Worm (Caenorhabditis elegans) whole organism, L3 larva: Measurements from ENCODE around the gene hmt-1.

Source experiments
- R02D3.7 ChIP-seq: fragments of 150-350 bp; optimal IDR thresholded peaks from 2 replicates; lab custom pipeline; 2014; ENCODE audit warnings: missing biosample characterization, missing genetic modification characterization
- aly-2 ChIP-seq: fragments of 150-350 bp; optimal IDR thresholded peaks from 2 replicates; lab custom pipeline; 2014; ENCODE audit warnings: missing biosample characterization, missing genetic modification characterization
- ama-1 ChIP-seq: fragments of 150-350 bp; optimal IDR thresholded peaks from 2 replicates; lab custom pipeline; 2018
- ceh-9 ChIP-seq: sonication (generic microtip); optimal IDR thresholded peaks from 2 replicates; lab custom pipeline; 2018; ENCODE audit warnings: missing biosample characterization, missing genetic modification characterization
- daf-12 ChIP-seq: fragments of 150-350 bp; optimal IDR thresholded peaks from 2 replicates; lab custom pipeline; 2014; ENCODE audit warnings: missing biosample characterization, missing genetic modification reagents, missing genetic modification characterization
- elt-1 ChIP-seq: fragments of 150-350 bp; optimal IDR thresholded peaks from 2 replicates; lab custom pipeline; 2014; ENCODE audit warnings: missing biosample characterization, missing genetic modification characterization
- elt-2 ChIP-seq: sonication (generic microtip); optimal IDR thresholded peaks from 2 replicates; lab custom pipeline; 2016; ENCODE audit warnings: missing genetic modification reagents, mild to moderate bottlenecking, missing genetic modification characterization, missing compliant biosample characterization
- elt-3 ChIP-seq, 3 experiments: fragments of 150-350 bp in 1 of 3; sonication (generic microtip) in 2 of 3; optimal IDR thresholded peaks; 2 replicates in 2 of 3; 4 replicates in 1 of 3; lab custom pipeline; 2014 to 2017; ENCODE audit warnings: missing biosample characterization in 3 of 3, missing genetic modification characterization in 3 of 3
- fkh-10 ChIP-seq: sonication (generic microtip); optimal IDR thresholded peaks from 2 replicates; lab custom pipeline; 2017; ENCODE audit warnings: missing biosample characterization, missing genetic modification reagents, missing genetic modification characterization
- fkh-2 ChIP-seq: fragments of 150-350 bp; optimal IDR thresholded peaks from 2 replicates; lab custom pipeline; 2014; ENCODE audit warnings: missing biosample characterization, missing genetic modification reagents, missing genetic modification characterization
- fos-1 ChIP-seq: fragments of 150-350 bp; optimal IDR thresholded peaks from 2 replicates; lab custom pipeline; 2014; ENCODE audit warnings: missing biosample characterization, missing genetic modification characterization
- hmg-11 ChIP-seq: sonication (generic microtip); optimal IDR thresholded peaks from 2 replicates; lab custom pipeline; 2016; ENCODE audit warnings: missing genetic modification characterization, missing compliant biosample characterization
- jun-1 ChIP-seq: fragments of 150-350 bp; optimal IDR thresholded peaks from 2 replicates; lab custom pipeline; 2014; ENCODE audit warnings: missing biosample characterization, missing genetic modification reagents, missing genetic modification characterization
- lin-39 ChIP-seq: fragments of 150-350 bp; optimal IDR thresholded peaks from 2 replicates; lab custom pipeline; 2018; ENCODE audit warnings: missing biosample characterization, missing genetic modification reagents, missing genetic modification characterization
- lsy-12 ChIP-seq: sonication (generic microtip); optimal IDR thresholded peaks from 2 replicates; lab custom pipeline; 2016; ENCODE audit warnings: mild to moderate bottlenecking, missing genetic modification characterization, missing compliant biosample characterization
- mdl-1 ChIP-seq: fragments of 150-350 bp; optimal IDR thresholded peaks from 2 replicates; lab custom pipeline; 2014; ENCODE audit warnings: missing biosample characterization, missing genetic modification characterization
- mml-1 ChIP-seq: fragments of 150-350 bp; sonication (generic microtip); optimal IDR thresholded peaks from 3 replicates; lab custom pipeline; 2014; ENCODE audit warnings: missing biosample characterization, missing genetic modification characterization
- nfya-1 ChIP-seq: sonication (generic microtip); optimal IDR thresholded peaks from 2 replicates; lab custom pipeline; 2017; ENCODE audit warnings: missing genetic modification characterization, mild to moderate bottlenecking, missing compliant biosample characterization, antibody characterized with exemption, moderate library complexity; ENCODE audit not compliant: insufficient read depth
- nhr-11 ChIP-seq: fragments of 150-350 bp; optimal IDR thresholded peaks from 2 replicates; lab custom pipeline; 2014; ENCODE audit warnings: missing biosample characterization, missing genetic modification characterization
- nhr-12 ChIP-seq: fragments of 150-350 bp; optimal IDR thresholded peaks from 2 replicates; lab custom pipeline; 2014; ENCODE audit warnings: missing biosample characterization, missing genetic modification characterization
- nhr-23 ChIP-seq: fragments of 150-350 bp; optimal IDR thresholded peaks from 2 replicates; lab custom pipeline; 2014; ENCODE audit warnings: missing biosample characterization, missing genetic modification reagents, missing genetic modification characterization
- nhr-25 ChIP-seq: sonication (generic microtip); optimal IDR thresholded peaks from 2 replicates; lab custom pipeline; 2017; ENCODE audit warnings: missing biosample characterization, missing genetic modification characterization
- nhr-43 ChIP-seq: sonication (generic microtip); optimal IDR thresholded peaks from 2 replicates; lab custom pipeline; 2016; ENCODE audit warnings: mild to moderate bottlenecking, missing genetic modification characterization, missing compliant biosample characterization; ENCODE audit not compliant: poor library complexity, severe bottlenecking
- nhr-67 ChIP-seq: fragments of 150-350 bp; optimal IDR thresholded peaks from 2 replicates; lab custom pipeline; 2014; ENCODE audit warnings: missing biosample characterization, missing genetic modification characterization
- nhr-76 ChIP-seq: fragments of 150-350 bp; sonication (generic microtip); optimal IDR thresholded peaks from 5 replicates; lab custom pipeline; 2014; ENCODE audit warnings: missing biosample characterization, missing genetic modification characterization
- nhr-77 ChIP-seq: fragments of 150-350 bp; optimal IDR thresholded peaks from 2 replicates; lab custom pipeline; 2014; ENCODE audit warnings: missing biosample characterization, missing genetic modification characterization
- pqm-1 ChIP-seq: fragments of 150-350 bp; optimal IDR thresholded peaks from 2 replicates; lab custom pipeline; 2017; ENCODE audit warnings: missing biosample characterization, missing genetic modification characterization, inconsistent platforms
- sea-2 ChIP-seq: fragments of 150-350 bp; sonication (generic microtip); optimal IDR thresholded peaks from 4 replicates; lab custom pipeline; 2014; ENCODE audit warnings: missing biosample characterization, missing genetic modification reagents, missing genetic modification characterization
- skn-1 ChIP-seq: fragments of 150-350 bp; optimal IDR thresholded peaks from 2 replicates; lab custom pipeline; 2014; ENCODE audit warnings: missing biosample characterization, missing genetic modification characterization
- snpc-4 ChIP-seq: fragments of 150-350 bp; optimal IDR thresholded peaks from 2 replicates; lab custom pipeline; 2014; ENCODE audit warnings: missing biosample characterization, missing genetic modification characterization
- tbx-2 ChIP-seq: sonication (generic microtip); optimal IDR thresholded peaks from 2 replicates; lab custom pipeline; 2016; ENCODE audit warnings: mild to moderate bottlenecking, missing genetic modification characterization, missing compliant biosample characterization
- unc-39 ChIP-seq: sonication (generic microtip); optimal IDR thresholded peaks from 4 replicates; lab custom pipeline; 2017; ENCODE audit warnings: missing biosample characterization, missing genetic modification characterization
- unc-62 ChIP-seq: fragments of 150-350 bp; sonication (generic microtip); optimal IDR thresholded peaks from 4 replicates; lab custom pipeline; 2014; ENCODE audit warnings: missing biosample characterization, missing genetic modification reagents, missing genetic modification characterization
- ztf-4 ChIP-seq: fragments of 150-350 bp; optimal IDR thresholded peaks from 2 replicates; lab custom pipeline; 2014; ENCODE audit warnings: missing biosample characterization, missing genetic modification characterization

hmt-1 gene

DNA sequence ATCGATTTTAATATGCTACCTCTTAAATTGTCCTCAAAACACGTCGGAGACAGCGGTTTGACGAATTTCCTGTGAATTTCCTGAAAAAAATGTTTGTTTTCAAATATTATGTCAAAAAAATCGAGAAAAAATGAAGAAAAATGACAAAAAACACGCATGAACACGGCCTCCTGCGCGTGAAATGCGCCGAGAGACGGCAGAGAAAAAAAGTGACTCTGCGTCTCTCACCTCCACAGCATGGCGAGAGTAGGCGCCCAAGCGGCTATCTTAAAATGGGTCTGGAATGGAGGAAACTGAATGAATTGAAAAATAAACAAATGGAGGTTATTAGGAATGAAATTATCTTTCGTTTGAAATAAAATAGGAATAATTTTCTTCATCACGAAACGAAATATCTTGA lies 11.0 kb upstream of the hmt-1 start (continued):
- no peak for TF ChIP-seq elt-1 (tag; lab: Kevin White, UChicago)
- no peak for TF ChIP-seq skn-1
- peak; percentile 64 for TF ChIP-seq nhr-23 (tag; lab: Kevin White, UChicago)

ce11 chrIII:11107327-11107726 lies 7.6 kb upstream of the hmt-1 start:
- TF ChIP-seq unc-39 (tag; lab: Kevin White, UChicago) = no peak
- no peak for TF ChIP-seq aly-2 (tag; lab: Kevin White, UChicago)
- TF ChIP-seq unc-62 = no peak
- no peak for TF ChIP-seq lin-39
- no peak for TF ChIP-seq sea-2 (GFP tag; lab: Kevin White, UChicago)
- no peak for TF ChIP-seq daf-12 (tag; lab: Kevin White, UChicago)
- TF ChIP-seq ceh-9 (tag; lab: Kevin White, UChicago) = no peak
- TF ChIP-seq, all 47 proteins: peak for 0

DNA sequence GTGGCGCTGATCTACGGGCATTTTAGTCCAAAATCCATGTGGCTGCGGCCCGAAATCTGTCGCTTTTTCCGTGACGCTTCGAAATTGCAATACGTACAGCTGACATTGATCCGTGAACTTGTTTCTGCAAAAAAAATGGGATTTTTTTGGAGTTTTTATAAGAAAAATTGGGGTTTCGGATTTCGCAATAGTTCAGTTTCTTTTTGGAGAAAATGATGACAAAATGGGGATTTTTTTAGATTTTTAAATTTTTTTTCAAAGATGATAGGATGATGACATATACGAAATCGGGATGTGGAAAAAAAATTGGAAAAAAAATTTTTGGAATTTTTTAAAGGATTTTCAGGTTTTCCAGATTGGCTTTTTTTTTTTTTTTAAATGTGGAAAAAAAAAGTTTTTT lies 1.5 kb upstream of the hmt-1 start:
- TF ChIP-seq tbx-2 (no peak), ztf-4 (no peak), daf-12 (tag; lab: Kevin White, UChicago) (no peak), elt-1 (tag; lab: Kevin White, UChicago) (no peak), nhr-67 (tag; lab: Kevin White, UChicago) (no peak), hmg-11 (peak; percentile 17), nfya-1 (tag; lab: Kevin White, UChicago) (no peak)

- TF ChIP-seq nfya-1 (tag; lab: Kevin White, UChicago) = peak; percentile 81
- TF ChIP-seq nhr-43 = no peak
Observed at ce11 chrIII:11095687-11096086, 4.1 kb downstream of the hmt-1 start.

DNA sequence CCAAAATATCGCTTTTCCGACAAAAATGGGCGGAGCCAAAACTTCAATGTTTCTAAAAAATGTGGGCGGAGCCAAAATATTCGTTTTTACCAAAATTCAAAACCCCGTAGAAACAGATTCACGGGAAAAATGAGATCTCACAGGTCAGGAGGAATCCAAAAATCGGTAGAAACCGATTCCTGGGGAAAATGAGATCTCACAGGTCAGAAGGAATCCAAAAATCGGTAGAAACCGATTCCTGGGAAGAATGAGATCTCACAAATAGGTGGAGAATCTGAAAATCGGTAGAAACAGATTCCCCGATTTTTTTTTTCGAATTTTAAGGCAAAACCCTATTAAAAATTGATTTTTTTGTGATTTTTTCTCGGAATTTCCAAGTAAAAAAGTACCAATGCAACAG lies 6.3 kb downstream of the hmt-1 start:
- no peak for TF ChIP-seq nhr-25
- no peak for TF ChIP-seq mml-1
- TF ChIP-seq lin-39 = no peak
- TF ChIP-seq fkh-10 (GFP tag; lab: Kevin White, UChicago) = no peak
- TF ChIP-seq jun-1 = no peak
- TF ChIP-seq R02D3.7 (tag; lab: Kevin White, UChicago) = no peak
- no peak for TF ChIP-seq lsy-12 (tag; lab: Kevin White, UChicago)
- no peak for TF ChIP-seq nhr-12
- no peak for TF ChIP-seq nhr-76
- no peak for TF ChIP-seq fkh-2
- no peak for TF ChIP-seq nfya-1 (tag; lab: Kevin White, UChicago)
- no peak for TF ChIP-seq snpc-4
- TF ChIP-seq tbx-2 = no peak
- no peak for TF ChIP-seq nhr-11 (tag; lab: Kevin White, UChicago)
- no peak for TF ChIP-seq nhr-43
- TF ChIP-seq fos-1 (tag; lab: Kevin White, UChicago) = no peak

- no peak for TF ChIP-seq mml-1
- peak; percentile 12 for TF ChIP-seq nfya-1 (tag; lab: Kevin White, UChicago)
- TF ChIP-seq mdl-1 (tag; lab: Kevin White, UChicago) = no peak
- peak; percentile 31 for TF ChIP-seq elt-2 (tag; lab: Kevin White, UChicago)
- peak; percentile 50 for TF ChIP-seq lsy-12 (tag; lab: Kevin White, UChicago)
- peak; percentile 57 for TF ChIP-seq nhr-43
- no peak for TF ChIP-seq nhr-11 (tag; lab: Kevin White, UChicago)
- TF ChIP-seq, all 47 proteins: peak for 4
Observed at ce11 chrIII:11091651-11092278, 8.0 kb downstream of the hmt-1 start.

ce11 chrIII:11090870-11091386 lies 8.8 kb downstream of the hmt-1 start:
- TF ChIP-seq nhr-12 (no peak), snpc-4 (peak; percentile 97), nhr-25 (peak; percentile 37), fkh-10 (GFP tag; lab: Kevin White, UChicago) (no peak), fkh-2 (no peak), pqm-1 (tag; lab: Kevin White, UChicago) (peak; percentile 24), ama-1 (lab: Kevin White, UChicago) (peak; percentile 89), nhr-77 (tag; lab: Kevin White, UChicago) (no peak), elt-3 (tag; optimal IDR thresholded peaks at IDR 0.05; lab: Kevin White, UChicago) (peak in 1 of 3 experiments; percentile 40)
- TF ChIP-seq, all 47 proteins: peak for 5
